Worm (Caenorhabditis elegans) whole organism, mixed stage, embryonic: Measurements from ENCODE around the gene F42A9.6.

ENCODE experiments used
- M03D4.4 ChIP-seq: sonication (generic microtip); optimal IDR thresholded peaks from 2 replicates; lab custom pipeline; 2017; ENCODE audit warnings: mild to moderate bottlenecking, missing genetic modification characterization, missing compliant biosample characterization
- bed-3 ChIP-seq: fragments of 200-800 bp; sonication (Bioruptor generic); optimal IDR thresholded peaks from 3 replicates; lab custom pipeline; 2018; ENCODE audit warnings: mild to moderate bottlenecking, missing genetic modification characterization, moderate library complexity, missing compliant biosample characterization
- blmp-1 ChIP-seq: fragments of 150-350 bp; optimal IDR thresholded peaks from 2 replicates; lab custom pipeline; 2014; ENCODE audit warnings: missing biosample characterization, missing genetic modification characterization
- ceh-39 ChIP-seq: fragments of 150-350 bp; optimal IDR thresholded peaks from 2 replicates; lab custom pipeline; 2014; ENCODE audit warnings: missing biosample characterization, missing genetic modification characterization
- ceh-43 ChIP-seq: fragments of 200-800 bp; sonication (Bioruptor generic); optimal IDR thresholded peaks from 2 replicates; lab custom pipeline; 2018; ENCODE audit warnings: mild to moderate bottlenecking, missing genetic modification characterization, moderate library complexity, missing compliant biosample characterization
- ceh-83 ChIP-seq: fragments of 200-800 bp; sonication (Bioruptor generic); optimal IDR thresholded peaks from 2 replicates; lab custom pipeline; 2018; ENCODE audit warnings: mild to moderate bottlenecking, missing genetic modification characterization, missing compliant biosample characterization
- ces-1 ChIP-seq: fragments of 150-350 bp; optimal IDR thresholded peaks from 2 replicates; lab custom pipeline; 2014; ENCODE audit warnings: missing biosample characterization, missing genetic modification reagents, missing genetic modification characterization
- cnd-1 ChIP-seq: fragments of 200-800 bp; sonication (Bioruptor generic); optimal IDR thresholded peaks from 2 replicates; lab custom pipeline; 2018; ENCODE audit warnings: mild to moderate bottlenecking, missing genetic modification characterization, missing compliant biosample characterization
- elt-1 ChIP-seq: sonication (generic microtip); optimal IDR thresholded peaks from 2 replicates; lab custom pipeline; 2017; ENCODE audit warnings: missing genetic modification characterization, mild to moderate bottlenecking, missing compliant biosample characterization, antibody characterized with exemption, moderate library complexity, borderline replicate concordance; ENCODE audit not compliant: insufficient read depth
- elt-3 ChIP-seq: fragments of 150-350 bp; optimal IDR thresholded peaks from 2 replicates; lab custom pipeline; 2014; ENCODE audit warnings: missing biosample characterization, missing genetic modification characterization
- flh-1 ChIP-seq: fragments of 200-800 bp; sonication (Bioruptor generic); optimal IDR thresholded peaks from 2 replicates; lab custom pipeline; 2018; ENCODE audit warnings: mild to moderate bottlenecking, missing genetic modification characterization, moderate library complexity, missing compliant biosample characterization
- ham-2 ChIP-seq: fragments of 200-800 bp; sonication (Bioruptor generic); optimal IDR thresholded peaks from 2 replicates; lab custom pipeline; 2018; ENCODE audit warnings: mild to moderate bottlenecking, missing genetic modification characterization, missing compliant biosample characterization
- hlh-1 ChIP-seq: fragments of 150-350 bp; optimal IDR thresholded peaks from 2 replicates; lab custom pipeline; 2014; ENCODE audit warnings: missing biosample characterization, missing genetic modification reagents, missing genetic modification characterization
- lin-13 ChIP-seq: fragments of 150-350 bp; optimal IDR thresholded peaks from 2 replicates; lab custom pipeline; 2014; ENCODE audit warnings: missing biosample characterization, missing genetic modification characterization
- lin-32 ChIP-seq: fragments of 200-800 bp; sonication (Bioruptor generic); optimal IDR thresholded peaks from 2 replicates; lab custom pipeline; 2018; ENCODE audit warnings: mild to moderate bottlenecking, missing genetic modification characterization, missing compliant biosample characterization
- lsy-2 ChIP-seq: fragments of 150-350 bp; optimal IDR thresholded peaks from 2 replicates; lab custom pipeline; 2014; ENCODE audit warnings: missing biosample characterization, missing genetic modification characterization
- mab-5 ChIP-seq: fragments of 150-350 bp; optimal IDR thresholded peaks from 2 replicates; lab custom pipeline; 2014; ENCODE audit warnings: missing biosample characterization, missing genetic modification characterization
- mls-2 ChIP-seq: sonication (generic microtip); optimal IDR thresholded peaks from 2 replicates; lab custom pipeline; 2016; ENCODE audit warnings: mild to moderate bottlenecking, missing genetic modification characterization, moderate library complexity, missing compliant biosample characterization
- nhr-12 ChIP-seq: fragments of 150-350 bp; optimal IDR thresholded peaks from 2 replicates; lab custom pipeline; 2014; ENCODE audit warnings: missing biosample characterization, missing genetic modification characterization
- nhr-2 ChIP-seq: fragments of 150-350 bp; optimal IDR thresholded peaks from 2 replicates; lab custom pipeline; 2014; ENCODE audit warnings: missing biosample characterization, missing genetic modification characterization
- nhr-237 ChIP-seq: fragments of 150-350 bp; optimal IDR thresholded peaks from 2 replicates; lab custom pipeline; 2014; ENCODE audit warnings: missing biosample characterization, missing genetic modification characterization
- nhr-28 ChIP-seq: fragments of 150-350 bp; optimal IDR thresholded peaks from 2 replicates; lab custom pipeline; 2014; ENCODE audit warnings: missing biosample characterization, missing genetic modification characterization
- nhr-76 ChIP-seq: sonication (generic microtip); optimal IDR thresholded peaks from 2 replicates; lab custom pipeline; 2017; ENCODE audit warnings: missing biosample characterization, missing genetic modification characterization
- pha-4 ChIP-seq: fragments of 150-350 bp; optimal IDR thresholded peaks from 2 replicates; lab custom pipeline; 2018; ENCODE audit warnings: missing biosample characterization, missing genetic modification reagents, missing genetic modification characterization
- sem-2 ChIP-seq: fragments of 200-800 bp; sonication (Bioruptor generic); optimal IDR thresholded peaks from 2 replicates; lab custom pipeline; 2018; ENCODE audit warnings: mild to moderate bottlenecking, missing genetic modification characterization, missing compliant biosample characterization
- sptf-1 ChIP-seq: sonication (generic microtip); optimal IDR thresholded peaks from 2 replicates; lab custom pipeline; 2017; ENCODE audit warnings: mild to moderate bottlenecking, missing genetic modification characterization, moderate library complexity, missing compliant biosample characterization
- unc-120 ChIP-seq: sonication (generic microtip); optimal IDR thresholded peaks from 2 replicates; lab custom pipeline; 2017; ENCODE audit warnings: missing genetic modification characterization, missing compliant biosample characterization; ENCODE audit not compliant: poor library complexity, severe bottlenecking
- unc-62 ChIP-seq: fragments of 150-350 bp; optimal IDR thresholded peaks from 2 replicates; lab custom pipeline; 2014; ENCODE audit warnings: missing biosample characterization, missing genetic modification reagents, missing genetic modification characterization
- zip-8 ChIP-seq: fragments of 150-350 bp; optimal IDR thresholded peaks from 2 replicates; lab custom pipeline; 2014; ENCODE audit warnings: missing biosample characterization, missing genetic modification characterization

F42A9.6 gene

ce11 chrIV:8587057-8587456, 22.0 kb upstream of the F42A9.6 start:
- TF ChIP-seq unc-62 (GFP tag; lab: Kevin White, UChicago) (peak; percentile 88), unc-120 (tag; lab: Kevin White, UChicago) (peak; percentile 44), bed-3 (no peak), nhr-2 (tag; lab: Kevin White, UChicago) (no peak), hlh-1 (tag; lab: Kevin White, UChicago) (peak; percentile 8), nhr-237 (peak; percentile 26)

ce11 chrIV:8587605-8588004, 21.4 kb upstream of the F42A9.6 start:
- no peak for TF ChIP-seq ceh-43 (GFP tag; lab: Kevin White, UChicago)
- no peak for TF ChIP-seq nhr-12 (tag; lab: Kevin White, UChicago)

ce11 chrIV:8595317-8595716, 13.7 kb upstream of the F42A9.6 start, which contains the start of gene Y59H11AR.3:
Gene Y59H11AR.3 (minus strand): TSS chrIV:8595417.
- TF ChIP-seq ceh-39 (no peak), M03D4.4 (tag; lab: Kevin White, UChicago) (no peak), unc-120 (tag; lab: Kevin White, UChicago) (no peak), nhr-76 (tag; lab: Kevin White, UChicago) (no peak), unc-62 (GFP tag; lab: Kevin White, UChicago) (no peak), bed-3 (no peak), blmp-1 (tag; lab: Kevin White, UChicago) (no peak), nhr-2 (tag; lab: Kevin White, UChicago) (no peak), cnd-1 (tag; lab: Kevin White, UChicago) (no peak), nhr-237 (no peak), pha-4 (tag; lab: Kevin White, UChicago) (no peak), sptf-1 (tag; lab: Kevin White, UChicago) (no peak), nhr-28 (tag; lab: Kevin White, UChicago) (no peak), flh-1 (GFP tag; lab: Kevin White, UChicago) (no peak), lin-32 (no peak), mls-2 (no peak), lin-13 (tag; lab: Kevin White, UChicago) (no peak), lsy-2 (tag; lab: Kevin White, UChicago) (no peak), elt-3 (tag; lab: Kevin White, UChicago) (no peak), ceh-43 (GFP tag; lab: Kevin White, UChicago) (no peak)

ce11 chrIV:8595767-8596166, 13.3 kb upstream of the F42A9.6 start, which contains the start of gene clec-181:
Gene clec-181 (plus strand): TSS chrIV:8596067.
- TF ChIP-seq sem-2 (GFP tag; lab: Kevin White, UChicago) (no peak), blmp-1 (tag; lab: Kevin White, UChicago) (no peak), ham-2 (GFP tag; lab: Kevin White, UChicago) (no peak)

ce11 chrIV:8597504-8597903, 11.5 kb upstream of the F42A9.6 start:
- TF ChIP-seq nhr-2 (tag; lab: Kevin White, UChicago): peak; percentile 3
- peak; percentile 3 for TF ChIP-seq nhr-237
- TF ChIP-seq elt-3 (tag; lab: Kevin White, UChicago): no peak
- no peak for TF ChIP-seq ceh-43 (GFP tag; lab: Kevin White, UChicago)
- TF ChIP-seq unc-62 (GFP tag; lab: Kevin White, UChicago): no peak
- no peak for TF ChIP-seq mab-5 (tag; lab: Kevin White, UChicago)
- peak; percentile 49 for TF ChIP-seq unc-120 (tag; lab: Kevin White, UChicago)
- TF ChIP-seq zip-8 (tag; lab: Kevin White, UChicago): no peak
- TF ChIP-seq ces-1 (GFP tag; lab: Kevin White, UChicago): peak; percentile 59
- no peak for TF ChIP-seq sptf-1 (tag; lab: Kevin White, UChicago)
- TF ChIP-seq elt-1: no peak
- no peak for TF ChIP-seq blmp-1 (tag; lab: Kevin White, UChicago)
- no peak for TF ChIP-seq nhr-28 (tag; lab: Kevin White, UChicago)
- no peak for TF ChIP-seq ceh-83
- TF ChIP-seq nhr-12 (tag; lab: Kevin White, UChicago): no peak
- no peak for TF ChIP-seq bed-3
